Fruit fly (Drosophila melanogaster): ENCODE measurements around the gene SNF4Agamma.

- TF ChIP-seq CG8319 (GFP tag; optimal IDR thresholded peaks at IDR 0.05): no peak
- no peak for TF ChIP-seq CG15336 (GFP tag; IDR thresholded peaks at IDR 0.05)
- TF ChIP-seq CG10631 (GFP tag; optimal IDR thresholded peaks at IDR 0.05): no peak
Measured at dm6 chr3R:21203135-21203534, 62.6 kb downstream of the SNF4Agamma start.
